Fruit fly (Drosophila melanogaster) whole organism, adult: Measurements from ENCODE around the gene CG13698.

Source experiments
- CG11617 ChIP-seq: fragments of 200-800 bp; sonication (Bioruptor generic); optimal IDR thresholded peaks from 2 replicates; lab custom pipeline; 2017; ENCODE audit warnings: mild to moderate bottlenecking, missing biosample characterization, missing genetic modification reagents, missing genetic modification characterization
- CG12768 ChIP-seq: fragments of 200-800 bp; sonication (Bioruptor generic); optimal IDR thresholded peaks from 2 replicates; lab custom pipeline; 2017; ENCODE audit warnings: missing biosample characterization, missing genetic modification characterization, mild to moderate bottlenecking, moderate library complexity, missing genetic modification reagents
- CG14711 ChIP-seq: fragments of 200-800 bp; sonication (Bioruptor generic); optimal IDR thresholded peaks from 2 replicates; lab custom pipeline; 2018; ENCODE audit warnings: missing biosample characterization, mild to moderate bottlenecking, missing genetic modification characterization, moderate library complexity
- CG1620 ChIP-seq: fragments of 200-800 bp; sonication (Bioruptor generic); optimal IDR thresholded peaks from 2 replicates; lab custom pipeline; 2016; ENCODE audit warnings: missing biosample characterization, missing genetic modification characterization
- CG33017 ChIP-seq: fragments of 200-800 bp; sonication (Bioruptor generic); optimal IDR thresholded peaks from 2 replicates; lab custom pipeline; 2018; ENCODE audit warnings: missing biosample characterization, mild to moderate bottlenecking, missing genetic modification characterization, moderate library complexity
- CG5204 ChIP-seq: fragments of 200-800 bp; sonication (Bioruptor generic); optimal IDR thresholded peaks from 2 replicates; lab custom pipeline; 2016; ENCODE audit warnings: missing biosample characterization, missing genetic modification characterization
- CG7045 ChIP-seq: fragments of 200-800 bp; sonication (Bioruptor generic); optimal IDR thresholded peaks from 2 replicates; lab custom pipeline; 2017; ENCODE audit warnings: missing biosample characterization, mild to moderate bottlenecking, missing genetic modification characterization
- CG7101 ChIP-seq: fragments of 200-800 bp; sonication (Bioruptor generic); optimal IDR thresholded peaks from 2 replicates; lab custom pipeline; 2018; ENCODE audit warnings: missing biosample characterization, mild to moderate bottlenecking, missing genetic modification characterization, moderate library complexity
- Clk ChIP-seq: fragments of 200-800 bp; sonication (Bioruptor generic); optimal IDR thresholded peaks from 2 replicates; lab custom pipeline; 2017; ENCODE audit warnings: missing biosample characterization, missing genetic modification characterization
- Crg-1 ChIP-seq: fragments of 200-800 bp; sonication (Bioruptor generic); optimal IDR thresholded peaks from 2 replicates; lab custom pipeline; 2016; ENCODE audit warnings: missing biosample characterization, missing genetic modification characterization
- Hr96 ChIP-seq: fragments of 200-800 bp; sonication (Bioruptor generic); optimal IDR thresholded peaks from 2 replicates; lab custom pipeline; 2016; ENCODE audit warnings: missing biosample characterization, missing genetic modification characterization
- Mnt ChIP-seq: fragments of 200-800 bp; sonication (Bioruptor generic); optimal IDR thresholded peaks from 2 replicates; lab custom pipeline; 2016; ENCODE audit warnings: missing biosample characterization, mild to moderate bottlenecking, missing genetic modification characterization
- bab1 ChIP-seq: fragments of 200-800 bp; sonication (Bioruptor generic); optimal IDR thresholded peaks from 3 replicates; lab custom pipeline; 2019; ENCODE audit warnings: missing biosample characterization, mild to moderate bottlenecking, missing genetic modification characterization, moderate library complexity
- cic ChIP-seq: fragments of 200-800 bp; sonication (Bioruptor generic); optimal IDR thresholded peaks from 2 replicates; lab custom pipeline; 2017; ENCODE audit warnings: missing biosample characterization, mild to moderate bottlenecking, missing genetic modification characterization, moderate library complexity
- cnc ChIP-seq, 2 experiments: fragments of >200 bp; optimal IDR thresholded peaks; 2 replicates each; lab custom pipeline; 2017
- kay ChIP-seq: fragments of 200-800 bp; sonication (Bioruptor generic); peaks from one replicate; lab custom pipeline; 2016; ENCODE audit warnings: missing biosample characterization, missing genetic modification characterization, borderline replicate concordance
- ovo ChIP-seq: fragments of 200-800 bp; sonication (Bioruptor generic); optimal IDR thresholded peaks from 2 replicates; lab custom pipeline; 2016; ENCODE audit warnings: missing biosample characterization, missing genetic modification characterization
- pad ChIP-seq: fragments of 200-800 bp; sonication (Bioruptor generic); optimal IDR thresholded peaks from 3 replicates; lab custom pipeline; 2017; ENCODE audit warnings: missing biosample characterization, missing genetic modification characterization, mild to moderate bottlenecking, moderate library complexity, missing genetic modification reagents
- tj ChIP-seq: fragments of 200-800 bp; sonication (Bioruptor generic); optimal IDR thresholded peaks from 3 replicates; lab custom pipeline; 2017; ENCODE audit warnings: missing biosample characterization, mild to moderate bottlenecking, missing genetic modification characterization, moderate library complexity
- toe ChIP-seq: fragments of 200-800 bp; sonication (Bioruptor generic); optimal IDR thresholded peaks from 2 replicates; lab custom pipeline; 2016; ENCODE audit warnings: missing biosample characterization, missing genetic modification characterization

The CG13698 gene

dm6 chr3L:18070050-18070449 is 35.9 kb downstream of the CG13698 start, which contains the start of gene CG44006:
CG44006 (minus strand) TSS chr3L:18070150.
- no peak for TF ChIP-seq Hr96 (GFP tag; lab: Kevin White, UChicago)
- TF ChIP-seq CG14711 (tag; lab: Kevin White, UChicago): no peak

- TF ChIP-seq CG14711 (tag; lab: Kevin White, UChicago) (no peak), CG5204 (GFP tag; lab: Kevin White, UChicago) (peak; percentile 25)
Measured at dm6 chr3L:18064632-18065482, 41.1 kb downstream of the CG13698 start, which contains the start of gene Eip75B. Eip75B (minus strand) TSS chr3L:18064696.

dm6 chr3L:18062959-18063510 is 42.9 kb downstream of the CG13698 start:
- peak; percentile 85 for TF ChIP-seq CG11617 (GFP tag; lab: Kevin White, UChicago)
- peak; percentile 87 for TF ChIP-seq kay
- peak; percentile 62 for TF ChIP-seq pad (GFP tag; lab: Kevin White, UChicago)
- peak; percentile 47 for TF ChIP-seq Mnt (GFP tag; lab: Kevin White, UChicago)
- peak; percentile 91 for TF ChIP-seq CG33017 (tag; lab: Kevin White, UChicago)
- TF ChIP-seq CG5204 (GFP tag; lab: Kevin White, UChicago): peak; percentile 75
- TF ChIP-seq cnc (optimal IDR thresholded peaks at IDR 0.05; lab: Kevin White, UChicago): peak in 1 of 2 experiments; percentile 23
- peak; percentile 85 for TF ChIP-seq CG12768 (GFP tag; lab: Kevin White, UChicago)
- TF ChIP-seq Crg-1 (GFP tag; lab: Kevin White, UChicago): peak; percentile 46
- TF ChIP-seq CG7045: peak; percentile 87
- TF ChIP-seq CG1620 (GFP tag; lab: Kevin White, UChicago): no peak
- peak; percentile 65 for TF ChIP-seq toe (GFP tag; lab: Kevin White, UChicago)
- peak; percentile 13 for TF ChIP-seq Clk
- peak; percentile 30 for TF ChIP-seq Hr96 (GFP tag; lab: Kevin White, UChicago)
- TF ChIP-seq CG7101: peak; percentile 83
- peak; percentile 78 for TF ChIP-seq CG14711 (tag; lab: Kevin White, UChicago)
- peak; percentile 9 for TF ChIP-seq ovo (GFP tag; lab: Kevin White, UChicago)
- TF ChIP-seq tj (GFP tag; lab: Kevin White, UChicago): peak; percentile 70
- peak; percentile 75 for TF ChIP-seq cic
- TF ChIP-seq bab1: peak; percentile 60

- TF ChIP-seq CG5204 (GFP tag; lab: Kevin White, UChicago) (no peak), kay (peak; percentile 18), CG14711 (tag; lab: Kevin White, UChicago) (peak; percentile 7), CG1620 (GFP tag; lab: Kevin White, UChicago) (no peak), Hr96 (GFP tag; lab: Kevin White, UChicago) (no peak), tj (GFP tag; lab: Kevin White, UChicago) (no peak), toe (GFP tag; lab: Kevin White, UChicago) (no peak), Clk (no peak), cic (peak; percentile 38), CG7045 (peak; percentile 22), CG33017 (tag; lab: Kevin White, UChicago) (peak; percentile 60)
Measured at dm6 chr3L:18061713-18062365, 44.1 kb downstream of the CG13698 start.

dm6 chr3L:18061240-18061639 is 44.7 kb downstream of the CG13698 start:
- TF ChIP-seq CG33017 (tag; lab: Kevin White, UChicago): no peak
- no peak for TF ChIP-seq cnc (optimal IDR thresholded peaks at IDR 0.05; lab: Kevin White, UChicago)
- TF ChIP-seq CG14711 (tag; lab: Kevin White, UChicago): no peak
- no peak for TF ChIP-seq Hr96 (GFP tag; lab: Kevin White, UChicago)
- no peak for TF ChIP-seq CG1620 (GFP tag; lab: Kevin White, UChicago)
- no peak for TF ChIP-seq Mnt (GFP tag; lab: Kevin White, UChicago)
- no peak for TF ChIP-seq CG5204 (GFP tag; lab: Kevin White, UChicago)
- TF ChIP-seq CG7101: no peak
- no peak for TF ChIP-seq kay
- no peak for TF ChIP-seq pad (GFP tag; lab: Kevin White, UChicago)
- TF ChIP-seq CG12768 (GFP tag; lab: Kevin White, UChicago): no peak
- TF ChIP-seq ovo (GFP tag; lab: Kevin White, UChicago): no peak
- no peak for TF ChIP-seq cic
- no peak for TF ChIP-seq CG11617 (GFP tag; lab: Kevin White, UChicago)
- TF ChIP-seq Clk: no peak
- no peak for TF ChIP-seq Crg-1 (GFP tag; lab: Kevin White, UChicago)
- TF ChIP-seq bab1: no peak
- TF ChIP-seq CG7045: no peak
